Worm (Caenorhabditis elegans): ENCODE results near the gene Y39A3CL.7.

Gene Y39A3CL.7

ce11 chrIII:1824264-1824922, at the start of gene Y39A3CL.7, which contains the start of gene pvf-1 (continued):
- TF ChIP-seq lin-40 (tag; optimal IDR thresholded peaks at IDR 0.05) (peak; percentile 2), K12H6.12 (tag; optimal IDR thresholded peaks at IDR 0.05) (no peak), F22D6.2 (tag; optimal IDR thresholded peaks at IDR 0.05) (no peak), D2030.7 (GFP tag; IDR thresholded peaks at IDR 0.05) (no peak), T26A5.8 (tag; optimal IDR thresholded peaks at IDR 0.05) (no peak), bed-1 (GFP tag; IDR thresholded peaks at IDR 0.05) (no peak), sptf-2 (GFP tag; optimal IDR thresholded peaks at IDR 0.05) (no peak), B0019.2 (GFP tag; conservative IDR thresholded peaks at IDR 0.05) (no peak), F10E7.11 (tag; optimal IDR thresholded peaks at IDR 0.05) (no peak), let-526 (GFP tag; IDR thresholded peaks at IDR 0.05) (no peak), nhr-27 (tag; optimal IDR thresholded peaks at IDR 0.05) (no peak), chd-7 (tag; optimal IDR thresholded peaks at IDR 0.05) (no peak), attf-6 (GFP tag; IDR thresholded peaks at IDR 0.05) (no peak), snpc-3.4 (tag; optimal IDR thresholded peaks at IDR 0.05) (no peak), zfh-2 (GFP tag; conservative IDR thresholded peaks at IDR 0.05) (peak; percentile 33; the same call in 1 of the 2 replicates), mel-28 (tag; optimal IDR thresholded peaks at IDR 0.05; ENCODE audit: borderline replicate concordance) (no peak), T07F8.4 (tag; optimal IDR thresholded peaks at IDR 0.05) (no peak), lin-54 (GFP tag; optimal IDR thresholded peaks at IDR 0.05) (peak; percentile 48), F55B11.4 (tag; optimal IDR thresholded peaks at IDR 0.05; ENCODE audit: borderline replicate concordance, insufficient read depth) (no peak), F23B12.7 (tag; optimal IDR thresholded peaks at IDR 0.05; ENCODE audit: insufficient read depth) (peak; percentile 17), egl-44 (GFP tag; IDR thresholded peaks at IDR 0.05) (no peak), ceh-100 (GFP tag; IDR thresholded peaks at IDR 0.05) (no peak), nfyb-1 (GFP tag; IDR thresholded peaks at IDR 0.05) (0 out of 2 replicates have a peak, but pooled peaks have one; percentile 27), ztf-26 (tag; optimal IDR thresholded peaks at IDR 0.05) (no peak), rpc-1 (optimal IDR thresholded peaks at IDR 0.05) (peak; percentile 22), rpc-1 (tag; optimal IDR thresholded peaks at IDR 0.05) (no peak), hrde-1 (tag; optimal IDR thresholded peaks at IDR 0.05; ENCODE audit: borderline replicate concordance) (no peak), ama-1 (optimal IDR thresholded peaks at IDR 0.05) (no peak), ama-1 (GFP tag; optimal IDR thresholded peaks at IDR 0.05) (no peak), sea-2 (GFP tag; IDR thresholded peaks at IDR 0.05) (no peak), nhr-90 (tag; optimal IDR thresholded peaks at IDR 0.05) (no peak)

- TF ChIP-seq lin-54 (GFP tag; optimal IDR thresholded peaks at IDR 0.05), result peak; percentile 35
- TF ChIP-seq madf-10 (tag; optimal IDR thresholded peaks at IDR 0.05), result no peak
- TF ChIP-seq dox-1 (GFP tag; IDR thresholded peaks at IDR 0.05), result no peak
- TF ChIP-seq efl-1 (GFP tag; optimal IDR thresholded peaks at IDR 0.05), result peak; percentile 26
- no peak for TF ChIP-seq T26A5.8 (tag; optimal IDR thresholded peaks at IDR 0.05)
- TF ChIP-seq attf-5 (GFP tag; optimal IDR thresholded peaks at IDR 0.05), result no peak
- TF ChIP-seq lsl-1 (GFP tag; optimal IDR thresholded peaks at IDR 0.05), result peak; percentile 62
- no peak for TF ChIP-seq aptf-2 (GFP tag; conservative IDR thresholded peaks at IDR 0.05)
- no peak for TF ChIP-seq ceh-58 (GFP tag; IDR thresholded peaks at IDR 0.05)
These were observed 47.3 kb upstream of the Y39A3CL.7 start, which contains the start of gene Y39A3CL.3 for ce11 chrIII:1777468-1777867. TSS of gene Y39A3CL.3 (plus strand) at chrIII:1777802.
